Worm (Caenorhabditis elegans): ENCODE results near the gene ttr-45.

Gene ttr-45

DNA sequence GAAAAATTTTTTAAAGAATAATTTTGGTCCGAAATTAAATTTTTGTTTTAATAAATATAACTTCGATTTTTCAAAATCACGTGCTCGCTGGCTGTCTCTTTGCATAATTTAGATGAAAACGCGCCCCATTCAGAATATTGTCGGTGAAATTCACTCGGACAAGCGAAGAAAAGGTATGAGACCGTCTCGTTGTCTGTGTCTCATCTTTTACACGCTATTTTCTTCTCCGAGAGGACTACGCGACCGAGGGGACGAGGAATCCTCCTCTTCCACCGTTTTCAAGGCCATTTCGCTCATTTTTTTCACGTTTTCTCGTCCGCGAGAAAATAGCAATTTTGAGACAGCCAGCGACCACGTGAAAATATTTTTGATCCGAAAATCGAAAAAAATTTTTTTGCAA, 8.8 kb downstream of the ttr-45 start:
- TF ChIP-seq tbx-37 (GFP tag; conservative IDR thresholded peaks at IDR 0.05), result peak; percentile 40; the same call in 1 of the 2 replicates

ce11 chrIV:13268385-13268784, 14.4 kb downstream of the ttr-45 start:
- TF ChIP-seq hmg-4 (GFP tag; optimal IDR thresholded peaks at IDR 0.05) (no peak), F13C5.2 (tag; optimal IDR thresholded peaks at IDR 0.05) (no peak), hmbx-1 (tag; optimal IDR thresholded peaks at IDR 0.05) (no peak), hnd-1 (tag; optimal IDR thresholded peaks at IDR 0.05) (no peak), B0310.2 (tag; optimal IDR thresholded peaks at IDR 0.05) (no peak)

DNA sequence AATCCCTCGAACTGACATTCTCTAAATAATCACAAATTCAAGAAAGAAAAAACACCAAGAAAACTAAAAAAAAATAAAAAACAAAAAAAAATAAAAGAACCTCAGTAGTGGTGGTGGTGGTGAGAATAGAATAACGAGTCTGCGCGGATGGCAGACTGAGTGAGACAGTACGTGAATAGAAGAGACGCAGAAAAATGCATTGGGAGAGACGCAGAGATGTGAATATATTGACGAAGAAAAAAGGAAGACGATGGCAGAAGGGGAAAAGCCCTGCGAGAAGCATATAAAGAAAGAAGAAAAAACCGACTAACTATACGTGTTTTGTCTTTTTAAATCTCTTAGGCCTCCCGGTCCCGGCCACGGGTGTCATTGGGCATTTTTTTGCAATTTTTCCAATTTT, 18.5 kb downstream of the ttr-45 start, which contains the start of gene unc-26:
unc-26 (minus strand) TSS at position 23 of the 400 bp plus-strand sequence.
- TF ChIP-seq hmbx-1 (tag; optimal IDR thresholded peaks at IDR 0.05), result no peak
- no peak for TF ChIP-seq scrt-1 (GFP tag; IDR thresholded peaks at IDR 0.05)
- no peak for TF ChIP-seq aly-1 (tag; optimal IDR thresholded peaks at IDR 0.05)
- no peak for TF ChIP-seq ama-1 (optimal IDR thresholded peaks at IDR 0.05)
- no peak for TF ChIP-seq ets-7 (tag; optimal IDR thresholded peaks at IDR 0.05)
- no peak for TF ChIP-seq tra-4 (tag; optimal IDR thresholded peaks at IDR 0.05)
- TF ChIP-seq hmg-4 (GFP tag; optimal IDR thresholded peaks at IDR 0.05), result no peak
- TF ChIP-seq tbx-11 (GFP tag; IDR thresholded peaks at IDR 0.05), result no peak
- TF ChIP-seq flt-1 (GFP tag; IDR thresholded peaks at IDR 0.05), result no peak
- TF ChIP-seq hnd-1 (tag; optimal IDR thresholded peaks at IDR 0.05), result no peak
- no peak for TF ChIP-seq pes-1 (GFP tag; IDR thresholded peaks at IDR 0.05)
- no peak for TF ChIP-seq ceh-36 (tag; optimal IDR thresholded peaks at IDR 0.05)

ce11 chrIV:13282778-13283177, 28.8 kb downstream of the ttr-45 start, which contains the start of gene cpsf-3:
TSS of gene cpsf-3 (minus strand) at chrIV:13282878.
- TF ChIP-seq ceh-36 (tag; optimal IDR thresholded peaks at IDR 0.05), result no peak
- TF ChIP-seq pes-1 (GFP tag; IDR thresholded peaks at IDR 0.05), result no peak
- TF ChIP-seq scrt-1 (GFP tag; IDR thresholded peaks at IDR 0.05), result no peak
- TF ChIP-seq ets-7 (tag; optimal IDR thresholded peaks at IDR 0.05), result no peak
- TF ChIP-seq tbx-37 (GFP tag; conservative IDR thresholded peaks at IDR 0.05), result no peak
- no peak for TF ChIP-seq ama-1 (optimal IDR thresholded peaks at IDR 0.05)
- no peak for TF ChIP-seq F13C5.2 (tag; optimal IDR thresholded peaks at IDR 0.05)
- TF ChIP-seq tbx-11 (GFP tag; IDR thresholded peaks at IDR 0.05), result no peak
- TF ChIP-seq aly-1 (tag; optimal IDR thresholded peaks at IDR 0.05), result no peak
- no peak for TF ChIP-seq hmg-4 (GFP tag; optimal IDR thresholded peaks at IDR 0.05)
- TF ChIP-seq hnd-1 (tag; optimal IDR thresholded peaks at IDR 0.05), result no peak
- no peak for TF ChIP-seq flt-1 (GFP tag; IDR thresholded peaks at IDR 0.05)
- TF ChIP-seq sea-1 (GFP tag; conservative IDR thresholded peaks at IDR 0.05), result no peak
- no peak for TF ChIP-seq hmbx-1 (tag; optimal IDR thresholded peaks at IDR 0.05)
- TF ChIP-seq B0310.2 (tag; optimal IDR thresholded peaks at IDR 0.05), result no peak
- no peak for TF ChIP-seq ceh-13 (GFP tag; optimal IDR thresholded peaks at IDR 0.05)
- no peak for TF ChIP-seq tra-4 (tag; optimal IDR thresholded peaks at IDR 0.05)

DNA sequence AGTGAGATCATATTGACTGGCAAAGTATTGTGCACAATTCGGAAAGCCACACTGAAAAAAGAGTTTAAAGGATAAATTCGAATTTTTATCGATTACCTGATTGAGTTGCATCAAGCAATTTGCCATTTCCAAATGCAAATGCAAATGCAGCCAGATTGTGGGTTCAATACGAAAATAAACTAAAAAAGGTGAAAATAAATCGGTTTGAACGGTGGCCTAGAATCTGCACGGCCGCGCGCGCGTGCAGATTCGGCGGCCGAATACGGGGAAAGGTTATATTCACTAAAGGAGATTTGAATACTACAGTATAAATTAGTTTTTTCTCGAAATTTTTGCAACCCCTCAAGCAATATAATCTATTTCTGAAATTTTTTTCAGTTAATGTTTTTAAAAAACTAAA, 35.3 kb downstream of the ttr-45 start, which contains the start of gene Y67H2A.10:
Y67H2A.10 (minus strand) TSS at position 184 of the 400 bp plus-strand sequence.
- TF ChIP-seq tbx-37 (GFP tag; conservative IDR thresholded peaks at IDR 0.05) (0 out of 2 replicates have a peak, but pooled peaks have one; percentile 27), hmbx-1 (tag; optimal IDR thresholded peaks at IDR 0.05) (no peak), flt-1 (GFP tag; IDR thresholded peaks at IDR 0.05) (no peak), F13C5.2 (tag; optimal IDR thresholded peaks at IDR 0.05) (peak; percentile 42), pes-1 (GFP tag; IDR thresholded peaks at IDR 0.05) (0 out of 2 replicates have a peak, but pooled peaks have one; percentile 9)

ce11 chrIV:13290239-13290638, 36.2 kb downstream of the ttr-45 start:
- TF ChIP-seq flt-1 (GFP tag; IDR thresholded peaks at IDR 0.05) (no peak), aly-1 (tag; optimal IDR thresholded peaks at IDR 0.05) (no peak), tbx-11 (GFP tag; IDR thresholded peaks at IDR 0.05) (no peak), pes-1 (GFP tag; IDR thresholded peaks at IDR 0.05) (no peak), hmbx-1 (tag; optimal IDR thresholded peaks at IDR 0.05) (no peak), tra-4 (tag; optimal IDR thresholded peaks at IDR 0.05) (no peak), hmg-4 (GFP tag; optimal IDR thresholded peaks at IDR 0.05) (no peak), F13C5.2 (tag; optimal IDR thresholded peaks at IDR 0.05) (no peak), scrt-1 (GFP tag; IDR thresholded peaks at IDR 0.05) (no peak), hnd-1 (tag; optimal IDR thresholded peaks at IDR 0.05) (no peak), tbx-37 (GFP tag; conservative IDR thresholded peaks at IDR 0.05) (no peak), ceh-36 (tag; optimal IDR thresholded peaks at IDR 0.05) (no peak), B0310.2 (tag; optimal IDR thresholded peaks at IDR 0.05) (no peak), ets-7 (tag; optimal IDR thresholded peaks at IDR 0.05) (no peak), ama-1 (optimal IDR thresholded peaks at IDR 0.05) (no peak), ceh-13 (GFP tag; optimal IDR thresholded peaks at IDR 0.05) (no peak), sea-1 (GFP tag; conservative IDR thresholded peaks at IDR 0.05) (no peak)

ce11 chrIV:13297746-13298145, 43.7 kb downstream of the ttr-45 start, which contains the start of the genes Y67H2A.2 and micu-1:
TSS of gene Y67H2A.2 (minus strand) at chrIV:13297819.
TSS of gene micu-1 (plus strand) at chrIV:13297926.
- TF ChIP-seq flt-1 (GFP tag; IDR thresholded peaks at IDR 0.05) (0 out of 2 replicates have a peak, but pooled peaks have one; percentile 32), tbx-11 (GFP tag; IDR thresholded peaks at IDR 0.05) (no peak), F13C5.2 (tag; optimal IDR thresholded peaks at IDR 0.05) (peak; percentile 20)

DNA sequence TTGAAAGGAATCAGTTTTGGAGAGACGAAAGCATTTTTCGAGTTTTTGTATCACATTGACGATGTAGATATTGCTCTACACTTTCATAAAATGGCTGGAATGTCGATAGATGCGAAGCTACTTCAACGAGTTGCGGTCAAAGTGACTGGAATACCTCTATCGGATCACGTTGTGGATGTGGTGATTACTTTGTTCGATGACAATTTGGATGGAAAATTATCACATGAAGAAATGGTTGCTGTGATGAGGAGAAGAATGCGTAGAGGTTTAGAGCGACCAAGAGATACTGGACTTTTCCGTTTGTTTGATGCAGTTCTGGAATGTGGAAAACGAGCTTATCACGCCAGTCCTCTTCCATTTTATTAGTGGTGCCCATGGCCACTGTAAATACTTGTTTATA, 45.6 kb downstream of the ttr-45 start:
- TF ChIP-seq tra-4 (tag; optimal IDR thresholded peaks at IDR 0.05), result no peak
- no peak for TF ChIP-seq hmg-4 (GFP tag; optimal IDR thresholded peaks at IDR 0.05)
- TF ChIP-seq B0310.2 (tag; optimal IDR thresholded peaks at IDR 0.05), result no peak
- no peak for TF ChIP-seq F13C5.2 (tag; optimal IDR thresholded peaks at IDR 0.05)
- TF ChIP-seq ceh-13 (GFP tag; optimal IDR thresholded peaks at IDR 0.05), result no peak
- no peak for TF ChIP-seq tbx-37 (GFP tag; conservative IDR thresholded peaks at IDR 0.05)
- TF ChIP-seq ets-7 (tag; optimal IDR thresholded peaks at IDR 0.05), result no peak
- no peak for TF ChIP-seq tbx-11 (GFP tag; IDR thresholded peaks at IDR 0.05)
- TF ChIP-seq scrt-1 (GFP tag; IDR thresholded peaks at IDR 0.05), result no peak
- TF ChIP-seq sea-1 (GFP tag; conservative IDR thresholded peaks at IDR 0.05), result no peak
- TF ChIP-seq pes-1 (GFP tag; IDR thresholded peaks at IDR 0.05), result no peak
- TF ChIP-seq ceh-36 (tag; optimal IDR thresholded peaks at IDR 0.05), result no peak
- no peak for TF ChIP-seq aly-1 (tag; optimal IDR thresholded peaks at IDR 0.05)
